Fruit fly (Drosophila melanogaster): ENCODE measurements around the gene CG44521.

The CG44521 gene

DNA sequence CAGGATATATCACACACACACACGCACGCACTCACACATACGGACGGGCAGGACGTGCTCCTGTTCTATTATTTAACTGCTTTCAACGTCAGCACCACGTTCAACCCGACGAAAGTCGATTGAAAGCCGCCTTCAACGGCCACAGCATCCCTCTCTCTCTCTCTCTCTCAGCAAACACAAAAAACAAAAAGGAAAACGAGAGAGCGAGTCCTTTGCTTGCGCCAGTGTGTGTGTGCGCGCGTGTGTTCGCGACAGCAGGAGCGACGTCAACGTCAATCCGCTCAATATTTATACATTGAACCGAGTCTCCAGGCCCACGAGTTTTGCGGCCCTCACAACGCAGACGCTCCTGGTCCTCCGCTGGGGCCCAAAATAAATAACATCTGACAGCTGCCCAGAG lies 47.7 kb upstream of the CG44521 start (continued):
- TF ChIP-seq Hand (GFP tag; optimal IDR thresholded peaks at IDR 0.05) (peak; percentile 52), CG13894 (tag; optimal IDR thresholded peaks at IDR 0.05) (peak; percentile 11), Hmr (GFP tag; optimal IDR thresholded peaks at IDR 0.05) (peak; percentile 46), CG34376 (GFP tag; optimal IDR thresholded peaks at IDR 0.05) (peak; percentile 6), Rfx (GFP tag; IDR thresholded peaks at IDR 0.05) (no peak)

DNA sequence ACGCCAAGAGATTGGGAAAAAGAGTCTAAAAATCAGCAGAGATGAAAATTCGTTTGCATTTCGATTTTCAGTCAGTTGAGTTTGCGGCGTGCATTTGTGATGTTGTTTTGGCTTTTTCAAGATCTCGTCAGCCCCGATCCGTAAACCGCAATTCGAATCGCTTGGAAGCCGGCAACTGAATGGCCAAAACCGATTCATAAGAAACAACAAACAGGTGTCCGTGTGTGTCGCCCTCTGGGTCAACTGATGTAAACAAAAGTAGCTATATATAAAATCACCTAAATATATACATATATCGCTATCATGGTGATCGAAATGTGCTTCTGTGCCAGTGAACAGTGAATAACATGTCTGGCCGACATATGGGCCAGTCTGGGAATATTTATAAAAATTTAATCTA lies 46.3 kb upstream of the CG44521 start:
- no peak for TF ChIP-seq Ets97D (GFP tag; optimal IDR thresholded peaks at IDR 0.05)
- TF ChIP-seq gsb-n (tag; optimal IDR thresholded peaks at IDR 0.05) = no peak
- TF ChIP-seq hbn (GFP tag; IDR thresholded peaks at IDR 0.05; ENCODE audit: partially characterized antibody) = no peak
- no peak for TF ChIP-seq jigr1 (GFP tag; IDR thresholded peaks at IDR 0.05)
- TF ChIP-seq CG34422 (GFP tag; IDR thresholded peaks at IDR 0.05) = peak; percentile 33; the same call in 1 of the 3 replicates
- TF ChIP-seq kah (GFP tag; optimal IDR thresholded peaks at IDR 0.05) = peak; percentile 96

DNA sequence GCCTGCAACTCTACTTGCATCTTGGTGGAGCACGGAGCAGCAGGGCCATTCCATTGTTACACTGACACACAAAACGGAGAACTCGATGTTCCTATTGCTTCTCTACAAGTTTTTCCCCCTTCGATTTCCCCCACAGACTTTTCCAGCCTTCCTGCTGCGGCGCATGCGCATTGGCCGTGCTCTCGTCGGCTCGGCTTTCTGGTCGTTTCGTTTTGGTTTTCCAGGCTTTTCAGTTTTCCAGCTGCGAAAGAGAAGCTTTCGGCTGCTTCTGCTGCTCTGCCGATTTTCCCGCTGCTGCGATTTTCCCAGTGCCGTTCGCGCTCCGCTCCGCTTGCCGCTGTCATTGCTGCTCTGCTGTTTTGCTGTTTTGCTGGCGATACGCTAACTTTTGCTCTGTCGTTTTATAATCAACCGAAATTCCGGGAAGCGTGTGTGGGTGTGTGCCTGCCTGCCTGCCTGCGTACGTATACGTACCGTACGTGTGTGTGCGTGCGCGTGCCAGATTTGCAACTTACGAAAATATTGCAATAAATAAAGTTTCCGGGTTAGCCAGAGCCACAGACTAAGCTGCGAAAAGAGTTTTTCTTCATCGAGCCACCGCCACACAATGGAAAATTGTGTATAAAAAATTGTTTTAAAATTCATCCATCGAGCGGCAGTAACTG lies 34.8 kb upstream of the CG44521 start:
- TF ChIP-seq Hr39 (optimal IDR thresholded peaks at IDR 0.05) (peak; percentile 90), run (tag; optimal IDR thresholded peaks at IDR 0.05) (no peak), chinmo (GFP tag; IDR thresholded peaks at IDR 0.05; ENCODE audit: partially characterized antibody) (0 out of 4 replicates have a peak, but pooled peaks have one; percentile 38), Adf1 (GFP tag; IDR thresholded peaks at IDR 0.05) (peak; percentile 63; the same call in 1 of the 2 replicates), Usf (GFP tag; optimal IDR thresholded peaks at IDR 0.05) (no peak), ewg (GFP tag; optimal IDR thresholded peaks at IDR 0.05) (peak; percentile 79), Ets65A (GFP tag) (peak; percentile 42), Deaf1 (tag; optimal IDR thresholded peaks at IDR 0.05) (peak; percentile 81), crol (GFP tag; IDR thresholded peaks at IDR 0.05) (0 out of 2 replicates have a peak, but pooled peaks have one; percentile 13), sqz (GFP tag; optimal IDR thresholded peaks at IDR 0.05) (no peak)

DNA sequence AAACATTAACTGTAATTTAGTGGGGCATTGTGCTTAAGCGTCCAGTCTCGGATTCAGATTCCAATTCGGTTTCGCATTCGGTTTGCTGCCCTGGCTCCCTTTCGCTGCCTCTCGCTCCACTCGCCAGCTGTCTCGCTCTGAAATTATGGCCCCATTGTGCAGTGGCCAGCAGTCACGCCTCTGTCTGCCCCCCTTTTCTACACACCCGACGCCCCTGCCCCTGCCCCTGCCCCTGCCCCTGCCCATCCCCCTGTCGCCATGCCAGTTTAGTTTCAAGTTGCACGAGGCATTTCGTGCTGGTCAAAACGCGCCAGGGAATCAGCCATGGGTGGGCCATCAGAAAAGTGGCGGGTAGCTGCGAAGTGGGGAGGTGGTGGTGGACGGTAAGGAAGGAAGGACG lies 26.9 kb upstream of the CG44521 start:
- no peak for TF ChIP-seq tx (GFP tag; optimal IDR thresholded peaks at IDR 0.05)
- TF ChIP-seq abd-A (tag; optimal IDR thresholded peaks at IDR 0.05) = peak; percentile 51
- peak; percentile 72 for TF ChIP-seq Ets65A (GFP tag)
- TF ChIP-seq maf-S (GFP tag; optimal IDR thresholded peaks at IDR 0.05) = no peak
- no peak for TF ChIP-seq NK7.1 (GFP tag; optimal IDR thresholded peaks at IDR 0.05)

DNA sequence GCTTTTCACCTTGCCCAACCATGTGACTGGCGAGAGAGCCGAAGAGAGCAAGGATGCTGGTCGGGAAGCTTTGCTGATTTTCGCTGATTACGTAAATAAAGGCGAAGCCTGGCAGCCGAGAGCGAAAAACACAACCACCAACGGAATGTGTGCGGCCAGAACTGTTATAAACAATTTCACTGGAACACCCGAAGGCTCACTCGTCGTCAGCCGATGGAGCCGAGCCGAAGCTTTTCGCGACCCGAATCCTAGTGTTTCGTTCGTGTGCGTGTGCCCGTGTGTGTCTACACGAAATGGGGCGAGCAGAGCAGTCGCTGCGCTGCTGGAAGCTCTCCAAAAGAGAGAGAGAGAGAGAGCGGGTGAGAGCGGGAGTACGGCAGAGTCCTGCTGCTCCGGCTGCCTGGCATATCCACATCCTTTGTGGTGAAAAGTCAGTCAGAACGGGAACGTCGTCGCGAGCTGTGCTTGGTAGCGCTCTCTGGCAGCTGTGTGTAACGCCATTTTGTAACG lies 22.1 kb upstream of the CG44521 start:
- TF ChIP-seq ci (GFP tag; IDR thresholded peaks at IDR 0.05) = no peak
- TF ChIP-seq Adf1 (GFP tag; IDR thresholded peaks at IDR 0.05) = peak; percentile 80
- peak; percentile 77 for TF ChIP-seq nerfin-1 (tag; optimal IDR thresholded peaks at IDR 0.05)
- no peak for TF ChIP-seq CG3838 (GFP tag; optimal IDR thresholded peaks at IDR 0.05)
- peak; percentile 33 to 70 for TF ChIP-seq Trl (optimal IDR thresholded peaks at IDR 0.05)
- TF ChIP-seq Trl (GFP tag; optimal IDR thresholded peaks at IDR 0.05) = no peak
- TF ChIP-seq Nf-YC (tag; optimal IDR thresholded peaks at IDR 0.05) = peak; percentile 4
- TF ChIP-seq Med (GFP tag) = peak; percentile 21
- peak; percentile 50 for TF ChIP-seq Jarid2 (GFP tag; optimal IDR thresholded peaks at IDR 0.05)
- peak; percentile 98 for TF ChIP-seq Deaf1 (tag; optimal IDR thresholded peaks at IDR 0.05)
- TF ChIP-seq Dll (GFP tag; IDR thresholded peaks at IDR 0.05; ENCODE audit: partially characterized antibody) = no peak

All from whole organism, embryonic.